Worm (Caenorhabditis elegans) whole organism, L2 larva: ENCODE results near the gene Y47D3B.3.
A peak's percentile ranks its signal among the peaks of the same experiment; 100 is the strongest.

ENCODE experiments used
- C34F6.9 ChIP-seq: fragments of 150-350 bp; optimal IDR thresholded peaks from 2 replicates; lab custom pipeline; 2014; ENCODE audit warnings: missing biosample characterization, missing genetic modification characterization
- F13H6.1 ChIP-seq: sonication (generic microtip); optimal IDR thresholded peaks from 2 replicates; lab custom pipeline; 2016; ENCODE audit warnings: missing genetic modification characterization, missing compliant biosample characterization
- R02D3.7 ChIP-seq: fragments of 150-350 bp; optimal IDR thresholded peaks from 2 replicates; lab custom pipeline; 2014; ENCODE audit warnings: missing biosample characterization, missing genetic modification characterization
- Y55F3AM.14 ChIP-seq: fragments of 200-800 bp; sonication (Bioruptor generic); optimal IDR thresholded peaks from 2 replicates; lab custom pipeline; 2018; ENCODE audit warnings: mild to moderate bottlenecking, missing genetic modification characterization, missing compliant biosample characterization
- ZK546.5 ChIP-seq: sonication (generic microtip); optimal IDR thresholded peaks from 2 replicates; lab custom pipeline; 2017; ENCODE audit warnings: missing biosample characterization, missing genetic modification characterization
- alr-1 ChIP-seq: fragments of 150-350 bp; optimal IDR thresholded peaks from 2 replicates; lab custom pipeline; 2014; ENCODE audit warnings: missing biosample characterization, missing genetic modification characterization
- aly-2 ChIP-seq: fragments of 150-350 bp; optimal IDR thresholded peaks from 2 replicates; lab custom pipeline; 2014; ENCODE audit warnings: missing biosample characterization, missing genetic modification characterization
- ama-1 ChIP-seq: fragments of 150-350 bp; optimal IDR thresholded peaks from 2 replicates; lab custom pipeline; 2018; ENCODE audit warnings: inconsistent platforms
- blmp-1 ChIP-seq: sonication (generic microtip); optimal IDR thresholded peaks from 2 replicates; lab custom pipeline; 2017; ENCODE audit warnings: missing genetic modification characterization, mild to moderate bottlenecking, missing compliant biosample characterization, antibody characterized with exemption, moderate library complexity; ENCODE audit not compliant: insufficient read depth
- ceh-16 ChIP-seq: fragments of 150-350 bp; optimal IDR thresholded peaks from 2 replicates; lab custom pipeline; 2014; ENCODE audit warnings: missing biosample characterization, missing genetic modification characterization
- ceh-82 ChIP-seq: fragments of 150-350 bp; optimal IDR thresholded peaks from 2 replicates; lab custom pipeline; 2014; ENCODE audit warnings: missing biosample characterization, missing genetic modification characterization
- crh-2 ChIP-seq: sonication (generic microtip); optimal IDR thresholded peaks from 2 replicates; lab custom pipeline; 2017; ENCODE audit warnings: missing biosample characterization, missing genetic modification characterization
- dmd-4 ChIP-seq: sonication (generic microtip); optimal IDR thresholded peaks from 2 replicates; lab custom pipeline; 2017; ENCODE audit warnings: missing biosample characterization, missing genetic modification characterization
- egl-27 ChIP-seq: sonication (generic microtip); optimal IDR thresholded peaks from 3 replicates; lab custom pipeline; 2017; ENCODE audit warnings: missing biosample characterization, missing genetic modification reagents, missing genetic modification characterization
- elt-1 ChIP-seq: fragments of 150-350 bp; optimal IDR thresholded peaks from 2 replicates; lab custom pipeline; 2014; ENCODE audit warnings: missing biosample characterization, missing genetic modification characterization
- elt-3 ChIP-seq: sonication (generic microtip); optimal IDR thresholded peaks from 2 replicates; lab custom pipeline; 2017; ENCODE audit warnings: missing biosample characterization, missing genetic modification characterization
- fos-1 ChIP-seq: fragments of 150-350 bp; optimal IDR thresholded peaks from 2 replicates; lab custom pipeline; 2014; ENCODE audit warnings: missing biosample characterization, missing genetic modification characterization
- gmeb-1 ChIP-seq: fragments of 150-350 bp; optimal IDR thresholded peaks from 2 replicates; lab custom pipeline; 2014; ENCODE audit warnings: missing biosample characterization, missing genetic modification characterization
- lin-11 ChIP-seq: fragments of 150-350 bp; sonication (generic microtip); optimal IDR thresholded peaks from 2 replicates; lab custom pipeline; 2014; ENCODE audit warnings: missing biosample characterization, missing genetic modification characterization, inconsistent platforms, mixed read lengths
- lin-13 ChIP-seq: fragments of 150-350 bp; optimal IDR thresholded peaks from 2 replicates; lab custom pipeline; 2014; ENCODE audit warnings: missing biosample characterization, missing genetic modification reagents, missing genetic modification characterization
- lin-39 ChIP-seq: fragments of 150-350 bp; optimal IDR thresholded peaks from 2 replicates; lab custom pipeline; 2014; ENCODE audit warnings: missing biosample characterization, missing genetic modification reagents, missing genetic modification characterization
- lsy-2 ChIP-seq, 2 experiments: fragments of 150-350 bp in 1 of 2; sonication (generic microtip) in 1 of 2; optimal IDR thresholded peaks; 2 replicates each; lab custom pipeline; 2014 to 2017; ENCODE audit warnings: missing biosample characterization in 2 of 2, missing genetic modification characterization in 2 of 2
- mab-5 ChIP-seq: fragments of 150-350 bp; optimal IDR thresholded peaks from 2 replicates; lab custom pipeline; 2014; ENCODE audit warnings: missing biosample characterization, missing genetic modification characterization
- mbf-1 ChIP-seq: sonication (generic microtip); optimal IDR thresholded peaks from 2 replicates; lab custom pipeline; 2017; ENCODE audit warnings: missing biosample characterization, missing genetic modification characterization
- mdl-1 ChIP-seq, 2 experiments: fragments of 150-350 bp in 1 of 2; sonication (generic microtip) in 1 of 2; optimal IDR thresholded peaks; 2 replicates each; lab custom pipeline; 2017; ENCODE audit warnings: missing biosample characterization in 2 of 2, missing genetic modification characterization in 2 of 2
- nhr-10 ChIP-seq: sonication (generic microtip); optimal IDR thresholded peaks from 2 replicates; lab custom pipeline; 2017; ENCODE audit warnings: missing biosample characterization, missing genetic modification characterization
- nhr-11 ChIP-seq: fragments of 150-350 bp; optimal IDR thresholded peaks from 2 replicates; lab custom pipeline; 2014; ENCODE audit warnings: missing biosample characterization, missing genetic modification characterization
- nhr-12 ChIP-seq: fragments of 150-350 bp; optimal IDR thresholded peaks from 2 replicates; lab custom pipeline; 2014; ENCODE audit warnings: missing biosample characterization, missing genetic modification characterization
- nhr-129 ChIP-seq: fragments of 150-350 bp; optimal IDR thresholded peaks from 2 replicates; lab custom pipeline; 2014; ENCODE audit warnings: missing biosample characterization, missing genetic modification characterization
- nhr-21 ChIP-seq: fragments of 150-350 bp; optimal IDR thresholded peaks from 2 replicates; lab custom pipeline; 2014; ENCODE audit warnings: missing biosample characterization, missing genetic modification characterization
- nhr-23 ChIP-seq: fragments of 150-350 bp; optimal IDR thresholded peaks from 2 replicates; lab custom pipeline; 2014; ENCODE audit warnings: missing biosample characterization, missing genetic modification reagents, missing genetic modification characterization
- nhr-237 ChIP-seq: fragments of 150-350 bp; optimal IDR thresholded peaks from 2 replicates; lab custom pipeline; 2014; ENCODE audit warnings: missing biosample characterization, missing genetic modification characterization
- nhr-25 ChIP-seq: fragments of 150-350 bp; sonication (generic microtip); optimal IDR thresholded peaks from 3 replicates; lab custom pipeline; 2014; ENCODE audit warnings: missing biosample characterization, missing genetic modification characterization
- nhr-6 ChIP-seq: fragments of 150-350 bp; optimal IDR thresholded peaks from 2 replicates; lab custom pipeline; 2014; ENCODE audit warnings: missing biosample characterization, missing genetic modification characterization
- nhr-77 ChIP-seq: fragments of 150-350 bp; optimal IDR thresholded peaks from 2 replicates; lab custom pipeline; 2014; ENCODE audit warnings: missing biosample characterization, missing genetic modification characterization
- peb-1 ChIP-seq: fragments of 150-350 bp; optimal IDR thresholded peaks from 2 replicates; lab custom pipeline; 2014; ENCODE audit warnings: missing biosample characterization, missing genetic modification characterization
- sem-4 ChIP-seq: fragments of 150-350 bp; optimal IDR thresholded peaks from 2 replicates; lab custom pipeline; 2014; ENCODE audit warnings: missing biosample characterization, missing genetic modification reagents, missing genetic modification characterization
- skn-1 ChIP-seq: sonication (generic microtip); optimal IDR thresholded peaks from 2 replicates; lab custom pipeline; 2017; ENCODE audit warnings: missing biosample characterization, missing genetic modification characterization
- sma-3 ChIP-seq: sonication (generic microtip); optimal IDR thresholded peaks from 2 replicates; lab custom pipeline; 2016; ENCODE audit warnings: missing genetic modification reagents, missing genetic modification characterization, missing compliant biosample characterization
- sma-9 ChIP-seq, 2 experiments: fragments of 150-350 bp in 1 of 2; sonication (generic microtip) in 1 of 2; optimal IDR thresholded peaks; 2 replicates each; lab custom pipeline; 2014 to 2016; ENCODE audit warnings: missing genetic modification characterization in 2 of 2, mild to moderate bottlenecking in 1 of 2, missing biosample characterization in 1 of 2, missing compliant biosample characterization in 1 of 2, missing genetic modification reagents in 1 of 2, moderate library complexity in 1 of 2
- snpc-4 ChIP-seq: fragments of 150-350 bp; optimal IDR thresholded peaks from 2 replicates; lab custom pipeline; 2014; ENCODE audit warnings: missing biosample characterization, missing genetic modification characterization
- unc-39 ChIP-seq: fragments of 150-350 bp; optimal IDR thresholded peaks from 2 replicates; lab custom pipeline; 2014; ENCODE audit warnings: missing biosample characterization, missing genetic modification characterization
- unc-55 ChIP-seq: fragments of 150-350 bp; sonication (generic microtip); optimal IDR thresholded peaks from 3 replicates; lab custom pipeline; 2014; ENCODE audit warnings: missing biosample characterization, missing genetic modification reagents, missing genetic modification characterization
- unc-62 ChIP-seq: fragments of 150-350 bp; optimal IDR thresholded peaks from 2 replicates; lab custom pipeline; 2014; ENCODE audit warnings: missing biosample characterization, missing genetic modification reagents, missing genetic modification characterization
- zag-1 ChIP-seq: fragments of 150-350 bp; optimal IDR thresholded peaks from 2 replicates; lab custom pipeline; 2014; ENCODE audit warnings: missing biosample characterization, missing genetic modification characterization
- ztf-1 ChIP-seq: fragments of 200-800 bp; sonication (Bioruptor generic); conservative IDR thresholded peaks from 2 replicates; pipeline ENCODE4 v1.3.6; 2022; ENCODE audit warnings: missing genetic modification characterization, missing compliant biosample characterization
- ztf-11 ChIP-seq: sonication (generic microtip); optimal IDR thresholded peaks from 2 replicates; lab custom pipeline; 2017; ENCODE audit warnings: missing biosample characterization, missing genetic modification characterization
- ztf-4 ChIP-seq: fragments of 150-350 bp; optimal IDR thresholded peaks from 2 replicates; lab custom pipeline; 2014; ENCODE audit warnings: missing biosample characterization, missing genetic modification characterization

Y47D3B.3 gene

DNA sequence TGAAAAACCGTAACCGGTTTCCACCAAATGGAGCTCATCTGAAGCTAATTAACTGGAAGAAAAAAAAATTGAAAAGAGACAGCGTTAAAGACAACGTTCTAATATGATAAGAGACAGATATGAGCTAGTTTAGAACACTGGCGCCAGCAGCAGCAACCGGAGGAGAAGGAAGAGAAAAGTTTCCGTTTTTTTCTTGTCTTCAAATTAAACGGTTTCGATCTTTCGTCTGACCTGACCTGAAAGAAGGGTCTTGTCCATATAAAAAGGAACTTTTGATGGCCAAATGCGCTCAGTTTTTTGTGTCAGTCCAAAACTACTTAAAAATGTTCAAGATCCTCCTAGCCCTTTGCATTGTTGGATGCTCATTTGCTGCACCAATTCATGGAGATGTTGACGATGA lies 31.1 kb upstream of the Y47D3B.3 start, which contains the start of gene T28D6.3:
T28D6.3 (plus strand) TSS at position 301 of the 400 bp plus-strand sequence.
- TF ChIP-seq nhr-23 (tag; lab: Kevin White, UChicago), result no peak
- TF ChIP-seq lin-13 (GFP tag; lab: Kevin White, UChicago), result no peak
- TF ChIP-seq skn-1 (tag; lab: Kevin White, UChicago), result no peak
- no peak for TF ChIP-seq fos-1

DNA sequence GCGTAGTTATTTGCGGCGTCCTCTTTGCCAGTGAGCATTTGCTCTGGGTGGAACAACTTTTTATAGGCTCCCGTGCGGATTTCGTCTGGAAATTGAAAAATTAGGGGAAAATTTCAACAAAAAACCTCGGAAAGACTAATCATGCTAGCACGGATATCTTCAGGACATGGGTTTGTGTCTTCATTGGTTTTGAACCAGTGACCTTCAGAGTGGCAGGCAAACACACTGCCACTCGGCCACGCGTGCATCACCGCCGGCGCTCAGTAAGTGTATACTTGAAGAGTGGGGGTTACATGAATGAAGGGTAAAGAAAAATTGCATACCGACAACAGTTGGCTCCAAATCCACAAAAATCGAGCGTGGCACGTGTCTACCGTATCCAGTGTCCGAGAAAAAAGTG lies 26.4 kb upstream of the Y47D3B.3 start:
- TF ChIP-seq unc-62 (GFP tag; lab: Kevin White, UChicago), result no peak
- no peak for TF ChIP-seq blmp-1 (tag; lab: Kevin White, UChicago)
- TF ChIP-seq ceh-82 (tag; lab: Kevin White, UChicago), result no peak
- TF ChIP-seq nhr-25 (tag; lab: Kevin White, UChicago), result no peak
- peak; percentile 56 for TF ChIP-seq sma-9 (GFP tag; optimal IDR thresholded peaks at IDR 0.05; lab: Kevin White, UChicago)
- TF ChIP-seq sma-9 (tag; optimal IDR thresholded peaks at IDR 0.05; lab: Kevin White, UChicago), result no peak
- TF ChIP-seq nhr-11 (tag; lab: Kevin White, UChicago), result no peak
- TF ChIP-seq elt-1 (tag; lab: Kevin White, UChicago), result no peak
- no peak for TF ChIP-seq ama-1 (lab: Kevin White, UChicago)
- TF ChIP-seq skn-1 (tag; lab: Kevin White, UChicago), result no peak
- peak in 1 of 2 experiments; percentile 14 for TF ChIP-seq mdl-1 (tag; optimal IDR thresholded peaks at IDR 0.05; lab: Kevin White, UChicago)
- no peak for TF ChIP-seq nhr-23 (tag; lab: Kevin White, UChicago)
- TF ChIP-seq lin-13 (GFP tag; lab: Kevin White, UChicago), result no peak
- no peak for TF ChIP-seq elt-3 (tag; lab: Kevin White, UChicago)
- TF ChIP-seq nhr-77, result no peak
- peak; percentile 59 for TF ChIP-seq unc-55 (GFP tag; lab: Kevin White, UChicago)
- TF ChIP-seq gmeb-1, result peak; percentile 4
- no peak for TF ChIP-seq ztf-4 (tag; lab: Kevin White, UChicago)
- peak; percentile 30 for TF ChIP-seq egl-27 (tag; lab: Kevin White, UChicago)
- TF ChIP-seq fos-1, result peak; percentile 21
- TF ChIP-seq unc-39, result no peak
- peak; percentile 38 for TF ChIP-seq lin-11 (tag; lab: Kevin White, UChicago)
- no peak for TF ChIP-seq R02D3.7 (tag; lab: Kevin White, UChicago)
- no peak for TF ChIP-seq aly-2 (tag; lab: Kevin White, UChicago)
- TF ChIP-seq dmd-4, result no peak
- no peak for TF ChIP-seq mab-5
- no peak for TF ChIP-seq nhr-237 (tag; lab: Kevin White, UChicago)
- peak; percentile 29 for TF ChIP-seq crh-2 (tag; lab: Kevin White, UChicago)
- no peak for TF ChIP-seq alr-1
- peak; percentile 75 for TF ChIP-seq nhr-129 (tag; lab: Kevin White, UChicago)
- TF ChIP-seq ceh-16 (tag; lab: Kevin White, UChicago), result no peak
- TF ChIP-seq ztf-1, result 0 out of 2 replicates have a peak, but pooled peaks have one; percentile 64
- no peak for TF ChIP-seq nhr-21 (tag; lab: Kevin White, UChicago)
- no peak for TF ChIP-seq lin-39 (tag; lab: Kevin White, UChicago)
- TF ChIP-seq nhr-12 (tag; lab: Kevin White, UChicago), result no peak
- no peak for TF ChIP-seq sem-4
- TF ChIP-seq zag-1, result peak; percentile 20
- TF ChIP-seq lsy-2 (tag; optimal IDR thresholded peaks at IDR 0.05; lab: Kevin White, UChicago), result peak in 1 of 2 experiments; percentile 34
- peak; percentile 50 for TF ChIP-seq sma-3 (GFP tag; lab: Kevin White, UChicago)
- no peak for TF ChIP-seq mbf-1 (tag; lab: Kevin White, UChicago)
- peak; percentile 21 for TF ChIP-seq C34F6.9 (tag; lab: Kevin White, UChicago)
- peak; percentile 41 for TF ChIP-seq F13H6.1 (tag; lab: Kevin White, UChicago)
- TF ChIP-seq nhr-10 (tag; lab: Kevin White, UChicago), result no peak
- no peak for TF ChIP-seq nhr-6 (tag; lab: Kevin White, UChicago)
- no peak for TF ChIP-seq ztf-11 (tag; lab: Kevin White, UChicago)
- peak; percentile 48 for TF ChIP-seq Y55F3AM.14 (GFP tag; lab: Kevin White, UChicago)
- no peak for TF ChIP-seq peb-1 (tag; lab: Kevin White, UChicago)
- TF ChIP-seq ZK546.5, result no peak
- peak; percentile 44 for TF ChIP-seq snpc-4 (tag; lab: Kevin White, UChicago)
